Fruit fly (Drosophila melanogaster) whole organism, embryonic: ENCODE results near the gene CG13311.

ENCODE experiments used
- CG10274 ChIP-seq: fragments of 200-800 bp; sonication (Bioruptor generic); optimal IDR thresholded peaks from 3 replicates; lab custom pipeline; 2017; ENCODE audit warnings: missing biosample characterization, mild to moderate bottlenecking, missing genetic modification characterization
- CG11723 ChIP-seq: fragments of 200-800 bp; sonication (Bioruptor generic); optimal IDR thresholded peaks from 2 replicates; lab custom pipeline; 2017; ENCODE audit warnings: missing biosample characterization, mild to moderate bottlenecking, missing genetic modification characterization
- CG13775 ChIP-seq: fragments of 200-800 bp; sonication (Bioruptor generic); optimal IDR thresholded peaks from 3 replicates; lab custom pipeline; 2017; ENCODE audit warnings: missing biosample characterization, mild to moderate bottlenecking, missing genetic modification characterization
- CG14710 ChIP-seq: fragments of 200-800 bp; sonication (Bioruptor generic); optimal IDR thresholded peaks from 3 replicates; lab custom pipeline; 2019; ENCODE audit warnings: missing biosample characterization, mild to moderate bottlenecking, missing genetic modification characterization, moderate library complexity
- CG15011 ChIP-seq: fragments of 200-800 bp; sonication (Bioruptor generic); optimal IDR thresholded peaks from 3 replicates; lab custom pipeline; 2018; ENCODE audit warnings: missing biosample characterization, mild to moderate bottlenecking, missing genetic modification characterization
- CG1529 ChIP-seq: fragments of 200-800 bp; sonication (Bioruptor generic); optimal IDR thresholded peaks from 3 replicates; lab custom pipeline; 2018; ENCODE audit warnings: missing biosample characterization, missing genetic modification characterization
- CG2875 ChIP-seq: fragments of 200-800 bp; sonication (Bioruptor generic); optimal IDR thresholded peaks from 2 replicates; lab custom pipeline; 2017; ENCODE audit warnings: missing biosample characterization, mild to moderate bottlenecking, missing genetic modification characterization, missing genetic modification reagents
- CG30020 ChIP-seq: fragments of 200-800 bp; optimal IDR thresholded peaks from 2 replicates; lab custom pipeline; 2019; ENCODE audit warnings: missing biosample characterization, mild to moderate bottlenecking, missing genetic modification characterization, moderate library complexity
- CG30431 ChIP-seq: fragments of 200-800 bp; sonication (Bioruptor generic); optimal IDR thresholded peaks from 2 replicates; lab custom pipeline; 2017; ENCODE audit warnings: missing biosample characterization, missing genetic modification characterization
- CG32767 ChIP-seq: fragments of 200-800 bp; sonication (Bioruptor generic); IDR thresholded peaks from 2 replicates; pipeline ENCODE4 v1.3.6; 2022; ENCODE audit warnings: missing biosample characterization, missing genetic modification characterization
- CG34422 ChIP-seq: fragments of 200-800 bp; sonication (Bioruptor generic); IDR thresholded peaks from 3 replicates; pipeline ENCODE4 v1.3.6; 2022; ENCODE audit warnings: missing biosample characterization, missing genetic modification characterization
- CG4730 ChIP-seq: fragments of 200-800 bp; sonication (Bioruptor generic); IDR thresholded peaks from 2 replicates; pipeline ENCODE4 v1.3.6; 2022; ENCODE audit warnings: missing biosample characterization, missing genetic modification characterization
- CG7839 ChIP-seq: fragments of 200-800 bp; sonication (Bioruptor generic); optimal IDR thresholded peaks from 3 replicates; lab custom pipeline; 2018; ENCODE audit warnings: missing biosample characterization, mild to moderate bottlenecking, missing genetic modification characterization, moderate library complexity
- Doc2 ChIP-seq: fragments of 200-800 bp; sonication (Bioruptor generic); IDR thresholded peaks from 2 replicates; pipeline ENCODE4 v1.3.6; 2022; ENCODE audit warnings: missing biosample characterization, missing genetic modification characterization
- Lim3 ChIP-seq: fragments of 200-800 bp; sonication (Bioruptor generic); IDR thresholded peaks from 2 replicates; pipeline ENCODE4 v1.3.6; 2022; ENCODE audit warnings: missing biosample characterization, missing genetic modification characterization
- Poxn ChIP-seq: fragments of 200-800 bp; sonication (Bioruptor generic); IDR thresholded peaks from 2 replicates; pipeline ENCODE4 v1.3.6; 2022; ENCODE audit warnings: missing biosample characterization, missing genetic modification characterization
- YL-1 ChIP-seq: fragments of 200-800 bp; sonication (Bioruptor generic); optimal IDR thresholded peaks from 3 replicates; lab custom pipeline; 2017; ENCODE audit warnings: missing biosample characterization, mild to moderate bottlenecking, missing genetic modification characterization
- bab2 ChIP-seq: fragments of 200-800 bp; sonication (Bioruptor generic); optimal IDR thresholded peaks from 2 replicates; lab custom pipeline; 2016; ENCODE audit warnings: missing biosample characterization, missing genetic modification characterization
- chinmo ChIP-seq: fragments of 200-800 bp; sonication (Bioruptor generic); IDR thresholded peaks from 4 replicates; pipeline ENCODE4 v1.3.6; 2022; ENCODE audit warnings: missing biosample characterization, missing genetic modification characterization; ENCODE audit not compliant: partially characterized antibody
- chm ChIP-seq: fragments of 200-800 bp; sonication (Bioruptor generic); IDR thresholded peaks from 2 replicates; pipeline ENCODE4 v1.3.6; 2022; ENCODE audit warnings: missing biosample characterization, missing genetic modification characterization
- crol ChIP-seq: fragments of 200-800 bp; sonication (Bioruptor generic); IDR thresholded peaks from 2 replicates; pipeline ENCODE4 v1.3.6; 2022; ENCODE audit warnings: missing biosample characterization, missing genetic modification characterization
- ems ChIP-seq: fragments of 200-800 bp; sonication (Bioruptor generic); optimal IDR thresholded peaks from 3 replicates; lab custom pipeline; 2016; ENCODE audit warnings: missing biosample characterization, missing genetic modification characterization
- fd64A ChIP-seq: fragments of 200-800 bp; sonication (Bioruptor generic); optimal IDR thresholded peaks from 3 replicates; lab custom pipeline; 2018; ENCODE audit warnings: missing biosample characterization, mild to moderate bottlenecking, missing genetic modification characterization
- gro ChIP-seq: fragments of 200-800 bp; sonication (Bioruptor generic); optimal IDR thresholded peaks from 2 replicates; lab custom pipeline; 2016; ENCODE audit warnings: missing biosample characterization, missing genetic modification characterization
- lab ChIP-seq: fragments of 200-800 bp; sonication (Bioruptor generic); optimal IDR thresholded peaks from 3 replicates; lab custom pipeline; 2017; ENCODE audit warnings: missing biosample characterization, missing genetic modification characterization, mild to moderate bottlenecking, moderate library complexity, missing genetic modification reagents
- lilli ChIP-seq: fragments of 200-800 bp; sonication (Bioruptor generic); optimal IDR thresholded peaks from 3 replicates; lab custom pipeline; 2016; ENCODE audit warnings: missing biosample characterization, missing genetic modification characterization
- maf-S ChIP-seq: fragments of 200-800 bp; sonication (Bioruptor generic); optimal IDR thresholded peaks from 2 replicates; lab custom pipeline; 2016; ENCODE audit warnings: missing biosample characterization, missing genetic modification characterization
- pb ChIP-seq: fragments of 200-800 bp; sonication (Bioruptor generic); optimal IDR thresholded peaks from 3 replicates; lab custom pipeline; 2016; ENCODE audit warnings: missing biosample characterization, missing genetic modification characterization
- rib ChIP-seq: fragments of 200-800 bp; sonication (Bioruptor generic); IDR thresholded peaks from 2 replicates; pipeline ENCODE4 v1.3.6; 2022; ENCODE audit warnings: missing biosample characterization, missing genetic modification characterization
- row ChIP-seq: fragments of 200-800 bp; sonication (Bioruptor generic); IDR thresholded peaks from 3 replicates; pipeline ENCODE4 v1.3.6; 2022; ENCODE audit warnings: missing biosample characterization, missing genetic modification characterization
- sc ChIP-seq, 3 experiments: fragments of >200 bp in 2 of 3; fragments of 200-800 bp in 1 of 3; sonication (Bioruptor generic) in 1 of 3; optimal IDR thresholded peaks; 2 replicates in 2 of 3; 3 replicates in 1 of 3; lab custom pipeline; 2017; ENCODE audit warnings: mild to moderate bottlenecking in 1 of 3, missing biosample characterization in 1 of 3, missing genetic modification characterization in 1 of 3, missing genetic modification reagents in 1 of 3
- sd ChIP-seq: fragments of 200-800 bp; sonication (Bioruptor generic); optimal IDR thresholded peaks from 3 replicates; lab custom pipeline; 2018; ENCODE audit warnings: missing biosample characterization, mild to moderate bottlenecking, missing genetic modification characterization, moderate library complexity
- sr ChIP-seq: fragments of 200-800 bp; sonication (Bioruptor generic); IDR thresholded peaks from 3 replicates; pipeline ENCODE4 v1.3.6; 2022; ENCODE audit warnings: missing biosample characterization, missing genetic modification characterization
- tll ChIP-seq, 2 experiments: fragments of 200-800 bp in 1 of 2; fragments of >200 bp in 1 of 2; sonication (Bioruptor generic) in 1 of 2; optimal IDR thresholded peaks; 2 replicates each; lab custom pipeline; 2017 to 2019; ENCODE audit warnings: missing biosample characterization in 2 of 2, missing genetic modification characterization in 2 of 2, mild to moderate bottlenecking in 1 of 2, moderate library complexity in 1 of 2
- vvl ChIP-seq: fragments of 200-800 bp; sonication (Bioruptor generic); IDR thresholded peaks from 2 replicates; pipeline ENCODE4 v1.3.6; 2022; ENCODE audit warnings: missing biosample characterization, missing genetic modification characterization
- z ChIP-seq: fragments of 200-800 bp; sonication (Bioruptor generic); IDR thresholded peaks from 3 replicates; pipeline ENCODE4 v1.3.6; 2022; ENCODE audit warnings: missing biosample characterization, missing genetic modification characterization

CG13311 gene

dm6 chr3L:8763037-8763454 is 38.9 kb downstream of the CG13311 start (continued):
- TF ChIP-seq CG13775 (no peak), lilli (GFP tag; lab: Kevin White, UChicago) (peak; percentile 50), crol (GFP tag; lab: Robert Waterston, UW) (peak; percentile 56), CG32767 (0 out of 2 replicates have a peak, but pooled peaks have one; percentile 20), CG1529 (no peak), CG4730 (GFP tag; lab: Robert Waterston, UW) (peak; percentile 21; the same call in 1 of the 2 replicates), row (GFP tag; lab: Robert Waterston, UW) (peak; percentile 76), CG11723 (GFP tag; lab: Kevin White, UChicago) (no peak), Doc2 (GFP tag; lab: Robert Waterston, UW) (no peak), CG14710 (tag; lab: Kevin White, UChicago) (no peak), tll (GFP tag; optimal IDR thresholded peaks at IDR 0.05; lab: Kevin White, UChicago) (no peak), sd (tag; lab: Kevin White, UChicago) (no peak), YL-1 (GFP tag; lab: Kevin White, UChicago) (no peak), ems (GFP tag; lab: Kevin White, UChicago) (no peak), Poxn (GFP tag; lab: Robert Waterston, UW) (no peak), Lim3 (GFP tag; lab: Robert Waterston, UW) (no peak), CG30431 (GFP tag; lab: Kevin White, UChicago) (no peak), vvl (peak; percentile 75), lab (GFP tag; lab: Kevin White, UChicago) (peak; percentile 26), CG10274 (GFP tag; lab: Kevin White, UChicago) (no peak), sc (optimal IDR thresholded peaks at IDR 0.05; lab: Kevin White, UChicago) (no peak), sc (GFP tag; optimal IDR thresholded peaks at IDR 0.05; lab: Kevin White, UChicago) (no peak), CG34422 (GFP tag; lab: Robert Waterston, UW) (peak; percentile 63; the same call in 2 of the 3 replicates), fd64A (GFP tag; lab: Kevin White, UChicago) (no peak), bab2 (GFP tag; lab: Kevin White, UChicago) (no peak), pb (GFP tag; lab: Kevin White, UChicago) (no peak), gro (GFP tag; lab: Kevin White, UChicago) (no peak), CG30020 (tag; lab: Kevin White, UChicago) (no peak), z (no peak), maf-S (GFP tag; lab: Kevin White, UChicago) (no peak), sr (peak; percentile 96), CG2875 (no peak), rib (GFP tag; lab: Robert Waterston, UW) (no peak), CG15011 (GFP tag; lab: Kevin White, UChicago) (no peak)

dm6 chr3L:8755689-8756088 is 46.3 kb downstream of the CG13311 start, which contains the start of gene CG6576:
Gene CG6576, plus strand, starts transcription at chr3L:8755989.
- TF ChIP-seq chm (GFP tag; lab: Robert Waterston, UW), result no peak

dm6 chr3L:8753592-8753991 is 48.4 kb downstream of the CG13311 start, which contains the start of gene Fhos:
Gene Fhos, plus strand, starts transcription at chr3L:8753619.
- TF ChIP-seq chinmo, result 0 out of 4 replicates have a peak, but pooled peaks have one; percentile 18
- TF ChIP-seq CG7839, result no peak
- TF ChIP-seq sd (tag; lab: Kevin White, UChicago), result peak; percentile 9
